Worm (Caenorhabditis elegans) whole organism, L1 larva: ENCODE measurements around the gene B0250.18.

ENCODE experiments used
- Y116A8C.19 ChIP-seq: sonication (generic microtip); optimal IDR thresholded peaks from 2 replicates; lab custom pipeline; 2016; ENCODE audit warnings: missing compliant biosample characterization, missing genetic modification characterization, borderline replicate concordance
- alr-1 ChIP-seq: fragments of 200-800 bp; sonication (Bioruptor generic); optimal IDR thresholded peaks from 2 replicates; lab custom pipeline; 2018; ENCODE audit warnings: borderline replicate concordance, mild to moderate bottlenecking, missing genetic modification characterization, missing compliant biosample characterization
- aly-2 ChIP-seq: fragments of 150-350 bp; optimal IDR thresholded peaks from 2 replicates; lab custom pipeline; 2014; ENCODE audit warnings: missing biosample characterization, missing genetic modification characterization
- ama-1 ChIP-seq: fragments of 150-350 bp; optimal IDR thresholded peaks from 2 replicates; lab custom pipeline; 2014
- blmp-1 ChIP-seq: fragments of 150-350 bp; optimal IDR thresholded peaks from 2 replicates; lab custom pipeline; 2014; ENCODE audit warnings: missing biosample characterization, missing genetic modification characterization
- ceh-8 ChIP-seq: fragments of 200-800 bp; sonication (Bioruptor generic); optimal IDR thresholded peaks from 2 replicates; lab custom pipeline; 2018; ENCODE audit warnings: mild to moderate bottlenecking, missing genetic modification characterization, moderate library complexity, missing compliant biosample characterization
- ceh-82 ChIP-seq, 3 experiments: fragments of 150-350 bp in 1 of 3; sonication (generic microtip) in 2 of 3; optimal IDR thresholded peaks; 2 replicates each; lab custom pipeline; 2014 to 2017; ENCODE audit warnings: missing biosample characterization in 3 of 3, missing genetic modification characterization in 3 of 3
- ceh-88 ChIP-seq: fragments of 200-800 bp; sonication (Bioruptor generic); IDR thresholded peaks from 2 replicates; pipeline ENCODE4 v1.3.6; 2022; ENCODE audit warnings: missing genetic modification characterization, missing compliant biosample characterization
- dpl-1 ChIP-seq, 3 experiments: fragments of 150-350 bp in 2 of 3; sonication (generic microtip) in 1 of 3; optimal IDR thresholded peaks; 2 replicates each; lab custom pipeline; 2014 to 2017; ENCODE audit warnings: missing biosample characterization in 3 of 3, missing genetic modification characterization in 3 of 3, missing genetic modification reagents in 3 of 3
- dsc-1 ChIP-seq: sonication (generic microtip); optimal IDR thresholded peaks from 2 replicates; lab custom pipeline; 2016; ENCODE audit warnings: mild to moderate bottlenecking, missing genetic modification characterization, missing compliant biosample characterization
- efl-1 ChIP-seq, 4 experiments: fragments of 150-350 bp; optimal IDR thresholded peaks in 3 of 4; peaks in 1 of 4; 1 replicate in 1 of 4; 2 replicates in 3 of 4; lab custom pipeline; 2014; ENCODE audit warnings: missing biosample characterization in 2 of 4, missing genetic modification characterization in 2 of 4, missing genetic modification reagents in 2 of 4
- egl-13 ChIP-seq: sonication (generic microtip); optimal IDR thresholded peaks from 2 replicates; lab custom pipeline; 2016; ENCODE audit warnings: missing genotype, missing genetic modification reagents, missing genetic modification characterization, missing compliant biosample characterization
- egl-27 ChIP-seq, 2 experiments: fragments of 150-350 bp in 1 of 2; sonication (generic microtip); optimal IDR thresholded peaks; 3 replicates each; lab custom pipeline; 2017 to 2018; ENCODE audit warnings: missing biosample characterization in 2 of 2, missing genetic modification characterization in 2 of 2, missing genetic modification reagents in 2 of 2
- elt-3 ChIP-seq, 6 experiments: fragments of 150-350 bp in 1 of 6; sonication (generic microtip); optimal IDR thresholded peaks; 2 replicates each; lab custom pipeline; 2017 to 2018; ENCODE audit warnings: missing biosample characterization in 6 of 6, missing genetic modification characterization in 6 of 6, inconsistent platforms in 1 of 6
- fkh-4 ChIP-seq: sonication (generic microtip); optimal IDR thresholded peaks from 2 replicates; lab custom pipeline; 2016; ENCODE audit warnings: missing compliant biosample characterization, missing genetic modification characterization, borderline replicate concordance
- fkh-8 ChIP-seq: sonication (generic microtip); optimal IDR thresholded peaks from 2 replicates; lab custom pipeline; 2016; ENCODE audit warnings: mild to moderate bottlenecking, missing genetic modification characterization, missing compliant biosample characterization
- grh-1 ChIP-seq: fragments of 200-800 bp; sonication (Bioruptor generic); IDR thresholded peaks from 2 replicates; pipeline ENCODE4 v1.3.6; 2022; ENCODE audit warnings: missing genetic modification reagents, missing genetic modification characterization, missing compliant biosample characterization
- irx-1 ChIP-seq: sonication (generic microtip); optimal IDR thresholded peaks from 2 replicates; lab custom pipeline; 2016; ENCODE audit warnings: missing genetic modification characterization, missing compliant biosample characterization
- jun-1 ChIP-seq: fragments of 150-350 bp; optimal IDR thresholded peaks from 2 replicates; lab custom pipeline; 2014; ENCODE audit warnings: missing biosample characterization, missing genetic modification reagents, missing genetic modification characterization
- lin-14 ChIP-seq: fragments of 200-800 bp; sonication (Bioruptor generic); optimal IDR thresholded peaks from 2 replicates; lab custom pipeline; 2018; ENCODE audit warnings: mild to moderate bottlenecking, missing genetic modification characterization, moderate library complexity, missing compliant biosample characterization
- lin-15B ChIP-seq: fragments of 150-350 bp; sonication (generic microtip); optimal IDR thresholded peaks from 3 replicates; lab custom pipeline; 2014; ENCODE audit warnings: missing biosample characterization, missing genetic modification characterization
- lin-35 ChIP-seq, 2 experiments: fragments of 150-350 bp; optimal IDR thresholded peaks; 2 replicates each; lab custom pipeline; 2014; ENCODE audit warnings: missing biosample characterization in 2 of 2, missing genetic modification characterization in 2 of 2, missing genetic modification reagents in 2 of 2
- lsy-2 ChIP-seq, 2 experiments: fragments of 150-350 bp; optimal IDR thresholded peaks; 2 replicates each; lab custom pipeline; 2014; ENCODE audit warnings: missing biosample characterization in 2 of 2, missing genetic modification characterization in 2 of 2
- mep-1 ChIP-seq: fragments of 150-350 bp; optimal IDR thresholded peaks from 2 replicates; lab custom pipeline; 2014; ENCODE audit warnings: missing biosample characterization, missing genetic modification characterization
- nhr-11 ChIP-seq: fragments of 150-350 bp; optimal IDR thresholded peaks from 2 replicates; lab custom pipeline; 2014; ENCODE audit warnings: missing biosample characterization, missing genetic modification characterization
- nhr-19 ChIP-seq: fragments of 200-800 bp; sonication (Bioruptor generic); conservative IDR thresholded peaks from 2 replicates; pipeline ENCODE4 v1.3.6; 2022; ENCODE audit warnings: missing genetic modification characterization, missing compliant biosample characterization
- nhr-20 ChIP-seq: sonication (generic microtip); optimal IDR thresholded peaks from 2 replicates; lab custom pipeline; 2016; ENCODE audit warnings: mild to moderate bottlenecking, missing genetic modification characterization, missing compliant biosample characterization
- nhr-28 ChIP-seq: fragments of 150-350 bp; optimal IDR thresholded peaks from 2 replicates; lab custom pipeline; 2014; ENCODE audit warnings: missing biosample characterization, missing genetic modification characterization
- nhr-71 ChIP-seq: sonication (generic microtip); optimal IDR thresholded peaks from 2 replicates; lab custom pipeline; 2016; ENCODE audit warnings: mild to moderate bottlenecking, missing genetic modification characterization, moderate library complexity, missing compliant biosample characterization
- nhr-85 ChIP-seq: sonication (generic microtip); peaks from one replicate; lab custom pipeline; 2016; ENCODE audit warnings: missing genetic modification characterization, inconsistent platforms, missing compliant biosample characterization
- pag-3 ChIP-seq: sonication (generic microtip); optimal IDR thresholded peaks from 2 replicates; lab custom pipeline; 2017; ENCODE audit warnings: missing genetic modification characterization, mild to moderate bottlenecking, missing compliant biosample characterization, antibody characterized with exemption, borderline replicate concordance; ENCODE audit not compliant: insufficient read depth
- pax-3 ChIP-seq: fragments of 200-800 bp; sonication (Bioruptor generic); optimal IDR thresholded peaks from 2 replicates; lab custom pipeline; 2018; ENCODE audit warnings: mild to moderate bottlenecking, missing genetic modification characterization, moderate library complexity, missing compliant biosample characterization
- skn-1 ChIP-seq: fragments of 150-350 bp; optimal IDR thresholded peaks from 2 replicates; lab custom pipeline; 2014; ENCODE audit warnings: missing biosample characterization, missing genetic modification characterization
- snpc-4 ChIP-seq: fragments of 150-350 bp; optimal IDR thresholded peaks from 2 replicates; lab custom pipeline; 2014; ENCODE audit warnings: missing biosample characterization, missing genetic modification characterization
- snu-23 ChIP-seq: sonication (generic microtip); optimal IDR thresholded peaks from 2 replicates; lab custom pipeline; 2016; ENCODE audit warnings: missing genetic modification characterization, missing compliant biosample characterization
- sup-37 ChIP-seq: fragments of 200-800 bp; sonication (Bioruptor generic); optimal IDR thresholded peaks from 2 replicates; lab custom pipeline; 2018; ENCODE audit warnings: mild to moderate bottlenecking, missing genetic modification characterization, missing compliant biosample characterization
- tbx-2 ChIP-seq: sonication (generic microtip); optimal IDR thresholded peaks from 2 replicates; lab custom pipeline; 2016; ENCODE audit warnings: missing genetic modification characterization, missing compliant biosample characterization
- tlp-1 ChIP-seq: fragments of 150-350 bp; optimal IDR thresholded peaks from 2 replicates; lab custom pipeline; 2014; ENCODE audit warnings: missing biosample characterization, missing genetic modification characterization
- unc-62 ChIP-seq: fragments of 150-350 bp; optimal IDR thresholded peaks from 2 replicates; lab custom pipeline; 2014; ENCODE audit warnings: missing biosample characterization, missing genetic modification reagents, missing genetic modification characterization
- unc-98 ChIP-seq: fragments of 200-800 bp; sonication (Bioruptor generic); IDR thresholded peaks from 2 replicates; pipeline ENCODE4 v1.3.6; 2022; ENCODE audit warnings: missing genetic modification characterization, missing compliant biosample characterization
- vab-15 ChIP-seq: sonication (generic microtip); optimal IDR thresholded peaks from 2 replicates; lab custom pipeline; 2017; ENCODE audit warnings: missing genotype, mild to moderate bottlenecking, missing genetic modification characterization, missing compliant biosample characterization
- xbp-1 ChIP-seq: sonication (generic microtip); optimal IDR thresholded peaks from 2 replicates; lab custom pipeline; 2016; ENCODE audit warnings: missing genetic modification characterization, missing compliant biosample characterization
- ztf-4 ChIP-seq: fragments of 150-350 bp; optimal IDR thresholded peaks from 2 replicates; lab custom pipeline; 2014; ENCODE audit warnings: missing biosample characterization, missing genetic modification characterization

B0250.18 gene

ce11 chrV:20416790-20417189, 43.9 kb downstream of the B0250.18 start (continued):
- no peak for TF ChIP-seq aly-2 (tag; lab: Kevin White, UChicago)
- peak; percentile 15 for TF ChIP-seq lin-14 (GFP tag; lab: Kevin White, UChicago)
- no peak for TF ChIP-seq ceh-8
- TF ChIP-seq ceh-88, result no peak
- no peak for TF ChIP-seq nhr-11
- TF ChIP-seq irx-1 (tag; lab: Kevin White, UChicago), result no peak
- TF ChIP-seq Y116A8C.19 (tag; lab: Kevin White, UChicago), result no peak
- peak; percentile 26 for TF ChIP-seq nhr-71 (tag; lab: Kevin White, UChicago)

DNA sequence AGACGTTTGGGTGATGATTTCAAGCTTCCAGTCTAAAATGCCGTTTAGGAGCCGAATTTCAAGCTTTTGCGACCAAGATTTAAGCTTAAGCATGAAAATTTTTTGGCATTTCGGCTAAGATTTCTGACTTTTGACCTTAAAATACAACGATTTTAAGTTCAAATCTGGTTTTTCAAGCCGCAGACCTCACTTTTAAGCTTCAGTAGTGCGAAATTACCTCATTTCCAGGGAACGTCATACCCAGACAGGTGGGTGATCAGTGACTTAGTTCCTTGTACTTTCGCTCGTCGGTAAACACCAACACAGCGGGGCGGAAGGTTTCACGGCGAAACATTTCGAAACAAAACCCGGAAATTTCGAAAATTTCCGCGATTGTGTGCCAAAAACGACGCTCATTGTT, 44.4 kb downstream of the B0250.18 start:
- TF ChIP-seq efl-1 (optimal IDR thresholded peaks at IDR 0.05; lab: Kevin White, UChicago), result no peak
- TF ChIP-seq efl-1 (GFP tag; optimal IDR thresholded peaks at IDR 0.05 in 1 of 2; lab: Kevin White, UChicago), result no peak
- peak; percentile 52 for TF ChIP-seq nhr-85 (tag; lab: Kevin White, UChicago)
- TF ChIP-seq nhr-11, result no peak
- no peak for TF ChIP-seq pag-3 (tag; lab: Kevin White, UChicago)
- peak; percentile 37 for TF ChIP-seq blmp-1 (tag; lab: Kevin White, UChicago)

DNA sequence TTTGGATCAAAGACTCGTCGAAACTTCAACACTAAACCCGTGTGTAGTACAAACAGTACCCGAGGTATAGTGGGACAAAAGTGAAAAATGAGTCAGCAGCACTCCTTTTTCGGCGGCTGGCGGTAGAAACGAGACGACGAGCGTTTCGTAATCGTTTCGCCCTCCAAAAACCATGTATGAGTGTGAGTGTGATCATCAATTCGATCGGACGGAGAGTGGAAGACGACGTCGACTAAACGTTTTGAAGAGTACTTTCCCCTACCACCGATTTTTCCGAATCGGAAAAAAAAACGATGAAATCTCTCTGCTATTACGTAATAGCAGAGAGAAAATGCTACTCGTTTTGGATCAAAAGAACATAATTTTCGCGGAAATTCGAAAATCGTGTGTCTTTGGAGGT, 45.3 kb downstream of the B0250.18 start:
- no peak for TF ChIP-seq lsy-2 (tag; optimal IDR thresholded peaks at IDR 0.05; lab: Kevin White, UChicago)
- peak; percentile 54 for TF ChIP-seq snu-23 (GFP tag; lab: Kevin White, UChicago)
- peak; percentile 88 for TF ChIP-seq nhr-85 (tag; lab: Kevin White, UChicago)
- peak; percentile 18 for TF ChIP-seq nhr-71 (tag; lab: Kevin White, UChicago)
- TF ChIP-seq dpl-1 (GFP tag; optimal IDR thresholded peaks at IDR 0.05; lab: Kevin White, UChicago), result peak in 2 of 3 experiments; percentile 0 to 1
- no peak for TF ChIP-seq aly-2 (tag; lab: Kevin White, UChicago)
- peak in 1 of 6 experiments; percentile 35 for TF ChIP-seq elt-3 (tag; optimal IDR thresholded peaks at IDR 0.05; lab: Kevin White, UChicago)
- TF ChIP-seq ceh-82 (tag; optimal IDR thresholded peaks at IDR 0.05; lab: Kevin White, UChicago), result peak in 1 of 3 experiments; percentile 10
- peak; percentile 96 for TF ChIP-seq blmp-1 (tag; lab: Kevin White, UChicago)
- TF ChIP-seq fkh-8 (tag; lab: Kevin White, UChicago), result no peak
- peak; percentile 14 for TF ChIP-seq nhr-20 (tag; lab: Kevin White, UChicago)
- TF ChIP-seq lin-35 (GFP tag; optimal IDR thresholded peaks at IDR 0.05; lab: Kevin White, UChicago), result peak in 1 of 2 experiments; percentile 47
- peak; percentile 77 for TF ChIP-seq lin-14 (GFP tag; lab: Kevin White, UChicago)
- TF ChIP-seq xbp-1 (tag; lab: Kevin White, UChicago), result peak; percentile 47
- TF ChIP-seq ceh-88, result no peak
- TF ChIP-seq tbx-2, result no peak
- TF ChIP-seq mep-1 (tag; lab: Kevin White, UChicago), result peak; percentile 40
- no peak for TF ChIP-seq pax-3
- no peak for TF ChIP-seq egl-13 (tag; lab: Kevin White, UChicago)

DNA sequence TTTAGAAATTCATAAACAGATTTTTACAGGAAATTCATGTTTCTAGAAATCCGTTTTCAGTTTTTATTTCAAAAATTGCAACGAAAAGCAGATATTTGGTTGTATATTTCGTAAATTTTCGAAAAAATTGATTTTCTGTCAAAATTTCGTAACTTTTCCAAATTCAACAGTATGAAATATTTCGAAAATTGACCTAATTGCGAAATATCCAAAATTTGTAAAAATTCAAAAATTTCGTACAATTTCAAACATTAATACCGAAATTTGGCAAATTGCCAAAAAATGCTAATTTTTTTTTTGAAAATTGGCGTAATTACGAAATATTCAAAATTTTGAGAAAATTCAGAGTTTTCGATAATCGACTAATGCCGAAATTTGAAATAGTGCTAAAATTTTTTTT, 46.8 kb downstream of the B0250.18 start:
- TF ChIP-seq nhr-85 (tag; lab: Kevin White, UChicago) (no peak), skn-1 (tag; lab: Kevin White, UChicago) (peak; percentile 49), ztf-4 (tag; lab: Kevin White, UChicago) (no peak)

- TF ChIP-seq jun-1 (tag; lab: Kevin White, UChicago), result no peak
- TF ChIP-seq dsc-1 (tag; lab: Kevin White, UChicago), result no peak
- TF ChIP-seq nhr-20 (tag; lab: Kevin White, UChicago), result peak; percentile 35
- no peak for TF ChIP-seq alr-1 (tag; lab: Kevin White, UChicago)
- TF ChIP-seq grh-1 (GFP tag; lab: Robert Waterston, UW), result no peak
- no peak for TF ChIP-seq lin-15B (tag; lab: Kevin White, UChicago)
- TF ChIP-seq ama-1, result peak; percentile 11
- peak in 1 of 2 experiments; percentile 46 for TF ChIP-seq lin-35 (GFP tag; optimal IDR thresholded peaks at IDR 0.05; lab: Kevin White, UChicago)
- no peak for TF ChIP-seq vab-15 (tag; lab: Kevin White, UChicago)
- no peak for TF ChIP-seq pax-3
- TF ChIP-seq snpc-4 (tag; lab: Kevin White, UChicago), result no peak
- no peak for TF ChIP-seq fkh-4 (tag; lab: Kevin White, UChicago)
- no peak for TF ChIP-seq tbx-2
- TF ChIP-seq unc-62, result no peak
- TF ChIP-seq ceh-82 (tag; optimal IDR thresholded peaks at IDR 0.05; lab: Kevin White, UChicago), result no peak
- no peak for TF ChIP-seq egl-27 (tag; optimal IDR thresholded peaks at IDR 0.05; lab: Kevin White, UChicago)
- TF ChIP-seq tlp-1 (tag; lab: Kevin White, UChicago), result no peak
- TF ChIP-seq nhr-28 (tag; lab: Kevin White, UChicago), result no peak
- TF ChIP-seq nhr-19 (GFP tag; lab: Robert Waterston, UW), result no peak
- TF ChIP-seq unc-98 (GFP tag; lab: Robert Waterston, UW), result no peak
- TF ChIP-seq mep-1 (tag; lab: Kevin White, UChicago), result no peak
- TF ChIP-seq sup-37 (GFP tag; lab: Kevin White, UChicago), result no peak
These were observed 47.3 kb downstream of the B0250.18 start for ce11 chrV:20413426-20413825.
